Worm (Caenorhabditis elegans): ENCODE measurements around the gene acs-19.

ce11 chrIII:3819579-3819978 is 44.7 kb upstream of the acs-19 start, which contains the start of gene dpy-27:
- TF ChIP-seq ztf-18 (tag; optimal IDR thresholded peaks at IDR 0.05): no peak
- no peak for TF ChIP-seq C06A6.2 (GFP tag; conservative IDR thresholded peaks at IDR 0.05)
- no peak for TF ChIP-seq K12H6.12 (tag; optimal IDR thresholded peaks at IDR 0.05)
- TF ChIP-seq nhr-90 (tag; optimal IDR thresholded peaks at IDR 0.05): no peak
- TF ChIP-seq nfya-2 (GFP tag; IDR thresholded peaks at IDR 0.05): no peak
- no peak for TF ChIP-seq nfya-1 (tag; optimal IDR thresholded peaks at IDR 0.05; ENCODE audit: borderline replicate concordance, insufficient read depth)
- no peak for TF ChIP-seq B0019.2 (GFP tag; conservative IDR thresholded peaks at IDR 0.05)
- TF ChIP-seq ama-1 (optimal IDR thresholded peaks at IDR 0.05): no peak
- TF ChIP-seq ama-1 (GFP tag; optimal IDR thresholded peaks at IDR 0.05): no peak
- no peak for TF ChIP-seq lin-35 (GFP tag; optimal IDR thresholded peaks at IDR 0.05)
- no peak for TF ChIP-seq F33H1.4 (GFP tag; IDR thresholded peaks at IDR 0.05)
- no peak for TF ChIP-seq dpl-1 (GFP tag; optimal IDR thresholded peaks at IDR 0.05)
